Worm (Caenorhabditis elegans) whole organism, mixed stage, embryonic: Measurements from ENCODE around the gene R02F2.4.

Experiments used
- ces-1 ChIP-seq: fragments of 150-350 bp; optimal IDR thresholded peaks from 2 replicates; lab custom pipeline; 2014; ENCODE audit warnings: missing biosample characterization, missing genetic modification reagents, missing genetic modification characterization
- elt-1 ChIP-seq: sonication (generic microtip); optimal IDR thresholded peaks from 2 replicates; lab custom pipeline; 2017; ENCODE audit warnings: missing genetic modification characterization, mild to moderate bottlenecking, missing compliant biosample characterization, antibody characterized with exemption, moderate library complexity, borderline replicate concordance; ENCODE audit not compliant: insufficient read depth
- nhr-28 ChIP-seq: fragments of 150-350 bp; optimal IDR thresholded peaks from 2 replicates; lab custom pipeline; 2014; ENCODE audit warnings: missing biosample characterization, missing genetic modification characterization
- pha-4 ChIP-seq: fragments of 150-350 bp; optimal IDR thresholded peaks from 2 replicates; lab custom pipeline; 2018; ENCODE audit warnings: missing biosample characterization, missing genetic modification reagents, missing genetic modification characterization
- sptf-1 ChIP-seq: sonication (generic microtip); optimal IDR thresholded peaks from 2 replicates; lab custom pipeline; 2017; ENCODE audit warnings: mild to moderate bottlenecking, missing genetic modification characterization, moderate library complexity, missing compliant biosample characterization
- unc-62 ChIP-seq: fragments of 150-350 bp; optimal IDR thresholded peaks from 2 replicates; lab custom pipeline; 2014; ENCODE audit warnings: missing biosample characterization, missing genetic modification reagents, missing genetic modification characterization
- ztf-11 ChIP-seq: fragments of 150-350 bp; optimal IDR thresholded peaks from 2 replicates; lab custom pipeline; 2014; ENCODE audit warnings: missing biosample characterization, missing genetic modification characterization

DNA sequence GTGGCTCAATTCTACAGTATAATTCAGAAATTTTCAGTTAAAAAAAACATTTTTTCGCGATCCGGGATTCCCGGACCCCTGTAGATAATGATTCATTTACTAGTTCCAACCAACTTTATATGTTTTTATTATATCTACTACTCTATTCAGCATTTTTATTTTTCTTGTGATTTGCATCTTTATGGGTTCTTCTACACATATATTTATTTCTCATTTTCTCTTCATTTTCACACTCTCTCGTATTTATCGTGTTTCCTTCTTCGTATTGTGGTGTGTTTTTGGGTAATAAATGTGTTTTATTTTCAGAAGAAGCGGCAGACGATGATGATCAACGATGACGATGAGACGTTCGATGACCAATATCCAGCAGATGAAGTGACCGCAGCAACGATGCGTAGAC, 20.0 kb upstream of the R02F2.4 start, which contains the start of gene F48E8.2:
- no peak for TF ChIP-seq unc-62 (GFP tag; lab: Kevin White, UChicago)
- TF ChIP-seq nhr-28 (tag; lab: Kevin White, UChicago): no peak
- no peak for TF ChIP-seq sptf-1
- TF ChIP-seq pha-4 (tag; lab: Kevin White, UChicago): no peak
- no peak for TF ChIP-seq ztf-11 (tag; lab: Kevin White, UChicago)
- TF ChIP-seq elt-1 (tag; lab: Kevin White, UChicago): no peak
- TF ChIP-seq ces-1 (GFP tag; lab: Kevin White, UChicago): no peak
